Worm (Caenorhabditis elegans) whole organism, L3 larva: ENCODE measurements around the gene K12B6.11.
A peak's percentile ranks its signal among the peaks of the same experiment; 100 is the strongest.

Experiments used
- ZK546.5 ChIP-seq: sonication (generic microtip); optimal IDR thresholded peaks from 2 replicates; lab custom pipeline; 2017; ENCODE audit warnings: missing biosample characterization, missing genetic modification characterization
- aly-2 ChIP-seq: fragments of 150-350 bp; optimal IDR thresholded peaks from 2 replicates; lab custom pipeline; 2014; ENCODE audit warnings: missing biosample characterization, missing genetic modification characterization
- ama-1 ChIP-seq: fragments of 150-350 bp; optimal IDR thresholded peaks from 2 replicates; lab custom pipeline; 2018
- ceh-82 ChIP-seq: fragments of 150-350 bp; optimal IDR thresholded peaks from 2 replicates; lab custom pipeline; 2014; ENCODE audit warnings: missing biosample characterization, missing genetic modification characterization
- ceh-9 ChIP-seq: sonication (generic microtip); optimal IDR thresholded peaks from 2 replicates; lab custom pipeline; 2018; ENCODE audit warnings: missing biosample characterization, missing genetic modification characterization
- daf-12 ChIP-seq: fragments of 150-350 bp; optimal IDR thresholded peaks from 2 replicates; lab custom pipeline; 2014; ENCODE audit warnings: missing biosample characterization, missing genetic modification reagents, missing genetic modification characterization
- egl-27 ChIP-seq: sonication (generic microtip); optimal IDR thresholded peaks from 4 replicates; lab custom pipeline; 2017; ENCODE audit warnings: missing biosample characterization, missing genetic modification reagents, missing genetic modification characterization
- egl-5 ChIP-seq: fragments of 150-350 bp; optimal IDR thresholded peaks from 2 replicates; lab custom pipeline; 2017; ENCODE audit warnings: missing biosample characterization, missing genetic modification reagents, missing genetic modification characterization, inconsistent platforms
- elt-1 ChIP-seq: fragments of 150-350 bp; optimal IDR thresholded peaks from 2 replicates; lab custom pipeline; 2014; ENCODE audit warnings: missing biosample characterization, missing genetic modification characterization
- elt-2 ChIP-seq: sonication (generic microtip); optimal IDR thresholded peaks from 2 replicates; lab custom pipeline; 2016; ENCODE audit warnings: missing genetic modification reagents, mild to moderate bottlenecking, missing genetic modification characterization, missing compliant biosample characterization
- elt-3 ChIP-seq, 3 experiments: fragments of 150-350 bp in 1 of 3; sonication (generic microtip) in 2 of 3; optimal IDR thresholded peaks; 2 replicates in 2 of 3; 4 replicates in 1 of 3; lab custom pipeline; 2014 to 2017; ENCODE audit warnings: missing biosample characterization in 3 of 3, missing genetic modification characterization in 3 of 3
- eor-1 ChIP-seq, 2 experiments: fragments of 150-350 bp; optimal IDR thresholded peaks; 2 replicates each; lab custom pipeline; 2014 to 2018; ENCODE audit warnings: missing biosample characterization in 2 of 2, missing genetic modification characterization in 2 of 2
- fkh-2 ChIP-seq: fragments of 150-350 bp; optimal IDR thresholded peaks from 2 replicates; lab custom pipeline; 2014; ENCODE audit warnings: missing biosample characterization, missing genetic modification reagents, missing genetic modification characterization
- jun-1 ChIP-seq: fragments of 150-350 bp; optimal IDR thresholded peaks from 2 replicates; lab custom pipeline; 2014; ENCODE audit warnings: missing biosample characterization, missing genetic modification reagents, missing genetic modification characterization
- lin-15B ChIP-seq: fragments of 150-350 bp; optimal IDR thresholded peaks from 2 replicates; lab custom pipeline; 2014; ENCODE audit warnings: missing biosample characterization, missing genetic modification characterization
- lin-39 ChIP-seq: fragments of 150-350 bp; optimal IDR thresholded peaks from 2 replicates; lab custom pipeline; 2018; ENCODE audit warnings: missing biosample characterization, missing genetic modification reagents, missing genetic modification characterization
- mml-1 ChIP-seq: fragments of 150-350 bp; sonication (generic microtip); optimal IDR thresholded peaks from 3 replicates; lab custom pipeline; 2014; ENCODE audit warnings: missing biosample characterization, missing genetic modification characterization
- nfya-1 ChIP-seq: sonication (generic microtip); optimal IDR thresholded peaks from 2 replicates; lab custom pipeline; 2017; ENCODE audit warnings: missing genetic modification characterization, mild to moderate bottlenecking, missing compliant biosample characterization, antibody characterized with exemption, moderate library complexity; ENCODE audit not compliant: insufficient read depth
- nhr-11 ChIP-seq: fragments of 150-350 bp; optimal IDR thresholded peaks from 2 replicates; lab custom pipeline; 2014; ENCODE audit warnings: missing biosample characterization, missing genetic modification characterization
- nhr-25 ChIP-seq: sonication (generic microtip); optimal IDR thresholded peaks from 2 replicates; lab custom pipeline; 2017; ENCODE audit warnings: missing biosample characterization, missing genetic modification characterization
- nhr-28 ChIP-seq: fragments of 150-350 bp; optimal IDR thresholded peaks from 2 replicates; lab custom pipeline; 2014; ENCODE audit warnings: missing biosample characterization, missing genetic modification characterization
- nhr-43 ChIP-seq: sonication (generic microtip); optimal IDR thresholded peaks from 2 replicates; lab custom pipeline; 2016; ENCODE audit warnings: mild to moderate bottlenecking, missing genetic modification characterization, missing compliant biosample characterization; ENCODE audit not compliant: poor library complexity, severe bottlenecking
- nhr-67 ChIP-seq: fragments of 150-350 bp; optimal IDR thresholded peaks from 2 replicates; lab custom pipeline; 2014; ENCODE audit warnings: missing biosample characterization, missing genetic modification characterization
- nhr-77 ChIP-seq: fragments of 150-350 bp; optimal IDR thresholded peaks from 2 replicates; lab custom pipeline; 2014; ENCODE audit warnings: missing biosample characterization, missing genetic modification characterization
- pha-4 ChIP-seq: fragments of 150-350 bp; optimal IDR thresholded peaks from 2 replicates; lab custom pipeline; 2014; ENCODE audit warnings: missing biosample characterization, missing genetic modification reagents, missing genetic modification characterization
- pqm-1 ChIP-seq: fragments of 150-350 bp; optimal IDR thresholded peaks from 2 replicates; lab custom pipeline; 2017; ENCODE audit warnings: missing biosample characterization, missing genetic modification characterization, inconsistent platforms
- sea-2 ChIP-seq: fragments of 150-350 bp; sonication (generic microtip); optimal IDR thresholded peaks from 4 replicates; lab custom pipeline; 2014; ENCODE audit warnings: missing biosample characterization, missing genetic modification reagents, missing genetic modification characterization
- skn-1 ChIP-seq: fragments of 150-350 bp; optimal IDR thresholded peaks from 2 replicates; lab custom pipeline; 2014; ENCODE audit warnings: missing biosample characterization, missing genetic modification characterization
- snpc-4 ChIP-seq: fragments of 150-350 bp; optimal IDR thresholded peaks from 2 replicates; lab custom pipeline; 2014; ENCODE audit warnings: missing biosample characterization, missing genetic modification characterization
- tbx-2 ChIP-seq: sonication (generic microtip); optimal IDR thresholded peaks from 2 replicates; lab custom pipeline; 2016; ENCODE audit warnings: mild to moderate bottlenecking, missing genetic modification characterization, missing compliant biosample characterization
- unc-39 ChIP-seq: sonication (generic microtip); optimal IDR thresholded peaks from 4 replicates; lab custom pipeline; 2017; ENCODE audit warnings: missing biosample characterization, missing genetic modification characterization
- unc-62 ChIP-seq: fragments of 150-350 bp; sonication (generic microtip); optimal IDR thresholded peaks from 4 replicates; lab custom pipeline; 2014; ENCODE audit warnings: missing biosample characterization, missing genetic modification reagents, missing genetic modification characterization
- zag-1 ChIP-seq: fragments of 150-350 bp; optimal IDR thresholded peaks from 2 replicates; lab custom pipeline; 2014; ENCODE audit warnings: missing biosample characterization, missing genetic modification characterization
- ztf-4 ChIP-seq: fragments of 150-350 bp; optimal IDR thresholded peaks from 2 replicates; lab custom pipeline; 2014; ENCODE audit warnings: missing biosample characterization, missing genetic modification characterization

K12B6.11 gene

ce11 chrV:6317928-6318327 lies 29.2 kb downstream of the K12B6.11 start:
- TF ChIP-seq aly-2 (tag; lab: Kevin White, UChicago) (no peak), ztf-4 (tag; lab: Kevin White, UChicago) (no peak), elt-2 (no peak), ceh-9 (no peak), unc-62 (GFP tag; lab: Kevin White, UChicago) (no peak), nfya-1 (no peak), tbx-2 (no peak), sea-2 (GFP tag; lab: Kevin White, UChicago) (no peak), skn-1 (tag; lab: Kevin White, UChicago) (no peak), pqm-1 (tag; lab: Kevin White, UChicago) (no peak), nhr-67 (no peak), daf-12 (tag; lab: Kevin White, UChicago) (no peak), nhr-43 (tag; lab: Kevin White, UChicago) (peak; percentile 34), lin-15B (tag; lab: Kevin White, UChicago) (no peak), elt-1 (tag; lab: Kevin White, UChicago) (peak; percentile 0), nhr-25 (tag; lab: Kevin White, UChicago) (peak; percentile 45), egl-5 (tag; lab: Kevin White, UChicago) (no peak)

- TF ChIP-seq jun-1 (tag; lab: Kevin White, UChicago): no peak
- TF ChIP-seq ZK546.5 (tag; lab: Kevin White, UChicago): no peak
- TF ChIP-seq nhr-25 (tag; lab: Kevin White, UChicago): peak; percentile 18
- peak in 1 of 3 experiments; percentile 36 for TF ChIP-seq elt-3 (tag; optimal IDR thresholded peaks at IDR 0.05; lab: Kevin White, UChicago)
- no peak for TF ChIP-seq lin-39 (tag; lab: Kevin White, UChicago)
- TF ChIP-seq nhr-11: no peak
- no peak for TF ChIP-seq mml-1 (tag; lab: Kevin White, UChicago)
- peak; percentile 44 for TF ChIP-seq nhr-43 (tag; lab: Kevin White, UChicago)
- no peak for TF ChIP-seq aly-2 (tag; lab: Kevin White, UChicago)
- TF ChIP-seq ama-1 (lab: Kevin White, UChicago): no peak
- TF ChIP-seq elt-2: no peak
- no peak for TF ChIP-seq snpc-4
- no peak for TF ChIP-seq eor-1 (tag; optimal IDR thresholded peaks at IDR 0.05; lab: Kevin White, UChicago)
- no peak for TF ChIP-seq unc-62 (GFP tag; lab: Kevin White, UChicago)
- no peak for TF ChIP-seq nhr-77 (tag; lab: Kevin White, UChicago)
Observed at ce11 chrV:6319358-6319757, 30.7 kb downstream of the K12B6.11 start.

- TF ChIP-seq ama-1 (lab: Kevin White, UChicago) (no peak), egl-27 (tag; lab: Kevin White, UChicago) (no peak), nhr-28 (tag; lab: Kevin White, UChicago) (no peak), lin-39 (tag; lab: Kevin White, UChicago) (no peak), unc-62 (GFP tag; lab: Kevin White, UChicago) (no peak), zag-1 (tag; lab: Kevin White, UChicago) (no peak), lin-15B (tag; lab: Kevin White, UChicago) (no peak), ceh-9 (no peak), ZK546.5 (tag; lab: Kevin White, UChicago) (no peak), nhr-43 (tag; lab: Kevin White, UChicago) (no peak), skn-1 (tag; lab: Kevin White, UChicago) (no peak), pqm-1 (tag; lab: Kevin White, UChicago) (no peak), ceh-82 (tag; lab: Kevin White, UChicago) (no peak), pha-4 (tag; lab: Kevin White, UChicago) (no peak)
Observed at ce11 chrV:6321280-6321679, 32.6 kb downstream of the K12B6.11 start.

ce11 chrV:6321733-6322198 lies 33.1 kb downstream of the K12B6.11 start, which contains the start of gene T28C12.15:
Gene T28C12.15, minus strand, starts transcription at chrV:6321783.
- TF ChIP-seq pqm-1 (tag; lab: Kevin White, UChicago) (no peak), jun-1 (tag; lab: Kevin White, UChicago) (no peak), unc-39 (no peak), fkh-2 (tag; lab: Kevin White, UChicago) (no peak), nhr-11 (no peak), nhr-43 (tag; lab: Kevin White, UChicago) (no peak)
